Worm (Caenorhabditis elegans) whole organism, late embryonic: ENCODE results near the gene mnp-1.

Source experiments
- ceh-48 ChIP-seq: sonication (generic microtip); optimal IDR thresholded peaks from 2 replicates; lab custom pipeline; 2016; ENCODE audit warnings: missing genetic modification characterization, inconsistent platforms, missing compliant biosample characterization
- dve-1 ChIP-seq: sonication (generic microtip); optimal IDR thresholded peaks from 2 replicates; lab custom pipeline; 2017; ENCODE audit warnings: antibody characterized with exemption, mild to moderate bottlenecking, missing genetic modification characterization, missing compliant biosample characterization
- ets-4 ChIP-seq: sonication (generic microtip); optimal IDR thresholded peaks from 2 replicates; lab custom pipeline; 2016; ENCODE audit warnings: missing genetic modification characterization, missing compliant biosample characterization
- fax-1 ChIP-seq: sonication (generic microtip); optimal IDR thresholded peaks from 2 replicates; lab custom pipeline; 2016; ENCODE audit warnings: missing genotype, missing genetic modification characterization, missing compliant biosample characterization
- fkh-10 ChIP-seq: fragments of 150-350 bp; optimal IDR thresholded peaks from 2 replicates; lab custom pipeline; 2014; ENCODE audit warnings: missing biosample characterization, missing genetic modification reagents, missing genetic modification characterization
- pha-4 ChIP-seq: fragments of 150-350 bp; optimal IDR thresholded peaks from 2 replicates; lab custom pipeline; 2018; ENCODE audit warnings: missing biosample characterization, missing genetic modification reagents, missing genetic modification characterization
- sox-4 ChIP-seq: sonication (generic microtip); optimal IDR thresholded peaks from 2 replicates; lab custom pipeline; 2017; ENCODE audit warnings: mild to moderate bottlenecking, missing genetic modification characterization, inconsistent platforms, missing compliant biosample characterization

DNA sequence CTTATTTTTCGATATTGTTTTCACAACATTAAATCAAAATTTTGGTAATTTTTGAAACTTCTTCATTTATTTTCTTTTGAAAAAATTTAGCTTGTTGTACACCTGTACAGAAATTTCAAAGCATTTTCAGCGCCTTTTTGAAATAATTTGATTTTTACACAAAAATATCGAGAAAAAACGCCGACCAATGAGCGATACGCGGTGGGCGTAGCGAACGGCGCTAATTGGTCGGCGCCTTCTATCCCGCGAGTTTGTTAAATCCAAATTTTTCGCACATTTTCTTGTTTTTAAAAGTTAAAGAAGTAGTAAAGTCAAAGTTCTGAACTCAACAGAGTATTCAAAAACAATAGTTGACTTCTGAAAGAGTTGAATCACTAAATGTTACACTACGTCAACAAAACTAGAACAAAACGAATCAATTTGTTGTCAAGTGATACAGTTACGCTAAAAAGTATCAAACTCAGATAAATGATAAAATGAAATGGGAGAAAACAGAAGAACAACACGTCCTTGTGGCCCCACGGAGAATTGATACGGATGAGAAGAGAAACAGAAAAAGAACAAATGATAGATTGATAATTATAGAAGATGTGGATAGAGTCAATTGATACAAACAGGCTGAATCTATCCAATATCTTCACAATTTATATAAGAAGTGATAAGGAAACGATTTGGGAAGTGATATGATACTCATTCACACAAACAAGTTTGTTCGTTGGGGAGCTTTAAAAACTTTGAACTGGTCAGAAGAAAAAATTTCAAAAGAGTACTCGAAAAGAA is 28.0 kb upstream of the mnp-1 start:
- TF ChIP-seq fax-1 (tag; lab: Kevin White, UChicago) (no peak), fkh-10 (GFP tag; lab: Kevin White, UChicago) (no peak), ceh-48 (tag; lab: Kevin White, UChicago) (no peak), sox-4 (tag; lab: Kevin White, UChicago) (no peak), ets-4 (tag; lab: Kevin White, UChicago) (no peak), pha-4 (tag; lab: Kevin White, UChicago) (no peak), dve-1 (tag; lab: Kevin White, UChicago) (no peak)
